Worm (Caenorhabditis elegans): ENCODE results near the gene ubc-9.

DNA sequence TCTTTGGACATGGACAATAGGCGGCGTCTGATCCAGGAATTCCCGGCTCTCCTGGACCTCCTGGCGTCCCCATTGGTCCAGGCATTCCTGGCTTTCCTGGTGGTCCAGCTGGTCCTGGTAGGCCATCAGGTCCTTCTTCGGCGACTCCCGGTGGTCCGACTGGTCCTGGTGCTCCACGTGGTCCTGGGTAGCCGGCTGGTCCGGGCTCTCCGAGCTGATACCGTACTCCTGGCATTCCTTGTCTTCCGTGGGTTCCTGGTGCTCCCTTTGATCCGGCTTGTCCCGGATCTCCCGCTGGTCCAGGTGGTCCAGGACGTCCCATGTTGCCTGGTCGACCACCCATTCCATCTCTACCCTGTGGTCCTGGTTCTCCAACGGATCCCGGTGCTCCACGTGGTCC lies 5.1 kb downstream of the ubc-9 start:
- TF ChIP-seq nhr-77 (tag; optimal IDR thresholded peaks at IDR 0.05) = no peak
- TF ChIP-seq hmg-1.1 (GFP tag; IDR thresholded peaks at IDR 0.05) = no peak
- no peak for TF ChIP-seq dpl-1 (GFP tag; optimal IDR thresholded peaks at IDR 0.05)
- no peak for TF ChIP-seq gei-8 (GFP tag; optimal IDR thresholded peaks at IDR 0.05)
- no peak for TF ChIP-seq nhr-102 (tag; optimal IDR thresholded peaks at IDR 0.05)
- no peak for TF ChIP-seq ama-1 (optimal IDR thresholded peaks at IDR 0.05)
- TF ChIP-seq mep-1 (tag; optimal IDR thresholded peaks at IDR 0.05) = no peak
- no peak for TF ChIP-seq ztf-11 (tag; optimal IDR thresholded peaks at IDR 0.05)
- TF ChIP-seq mxl-2 (GFP tag; conservative IDR thresholded peaks at IDR 0.05) = no peak
- TF ChIP-seq zip-11 (GFP tag; IDR thresholded peaks at IDR 0.05) = no peak
- TF ChIP-seq nhr-76 (tag; optimal IDR thresholded peaks at IDR 0.05) = no peak
- no peak for TF ChIP-seq hlh-30 (tag; optimal IDR thresholded peaks at IDR 0.05; ENCODE audit: insufficient read depth)

Measured in whole organism, L4 larva.